Comparison of ENCODE assay signal across 4 fruit fly cellular contexts in the genomic region with DNA sequence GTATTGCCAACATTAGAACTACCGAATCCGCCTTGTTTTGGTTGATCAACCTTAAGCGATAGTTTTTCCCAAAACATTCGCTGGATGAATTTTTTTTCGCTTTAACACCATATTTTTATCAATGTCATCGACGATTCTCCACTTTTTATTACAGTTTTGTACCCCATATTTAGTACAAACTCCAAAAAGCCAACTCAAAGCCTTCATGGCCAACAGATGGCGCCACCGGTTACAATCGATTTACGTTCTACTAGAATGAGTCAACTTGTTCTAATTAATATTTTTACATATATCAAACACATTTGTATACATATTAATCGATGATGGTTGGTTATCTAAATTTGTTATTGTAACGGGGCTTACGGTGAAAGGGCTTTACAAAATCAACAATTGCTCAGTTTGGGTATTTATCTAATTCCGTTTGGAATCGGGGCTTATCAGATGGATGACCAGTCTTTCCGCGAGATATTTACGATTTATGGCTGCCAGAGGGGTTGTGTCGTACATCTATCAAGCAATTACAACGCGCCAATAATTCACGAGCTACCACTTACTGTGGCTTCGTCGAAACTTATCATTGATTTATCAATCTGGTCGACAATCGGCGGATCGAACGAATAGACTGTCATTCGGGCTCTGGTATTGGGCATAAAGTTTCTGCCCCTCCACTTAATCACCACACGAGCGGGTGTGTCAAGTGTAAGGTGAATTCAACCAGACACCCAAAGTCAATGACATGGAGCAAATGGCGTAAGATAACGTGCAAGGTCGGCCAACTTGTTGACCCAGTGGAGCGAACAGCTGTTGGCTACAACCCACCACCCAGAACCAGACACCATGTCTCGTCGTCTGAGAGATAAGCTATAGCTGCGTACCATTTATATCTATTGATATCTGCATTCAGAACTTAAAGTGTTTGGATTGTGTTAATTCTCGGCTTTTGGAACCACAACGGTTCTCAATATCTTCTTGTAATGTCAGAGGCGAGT.
TF ChIP-seq lines count a peak whose summit lies in the region.

No protein-coding gene starts in this region.

- TF ChIP-seq CTCF in S2 (optimal IDR thresholded peaks at IDR 0.05; lab: Kevin White, UChicago), result peak; percentile 75 to 84
- TF ChIP-seq CTCF in whole organism, embryonic (GFP tag; optimal IDR thresholded peaks at IDR 0.05; lab: Kevin White, UChicago), result peak; percentile 91

TF ChIP-seq in whole organism, adult, 20 proteins besides CTCF, POLR2A, EP300 and RAD21:
- peak; percentile 33 for TF ChIP-seq cic (GFP tag; optimal IDR thresholded peaks at IDR 0.05; lab: Kevin White, UChicago)
- no peak for TF ChIP-seq CG7101 (tag; optimal IDR thresholded peaks at IDR 0.05; lab: Kevin White, UChicago)
- TF ChIP-seq CG12768 (GFP tag; optimal IDR thresholded peaks at IDR 0.05; lab: Kevin White, UChicago), result no peak
- TF ChIP-seq CG14711 (tag; optimal IDR thresholded peaks at IDR 0.05; lab: Kevin White, UChicago), result no peak
- TF ChIP-seq ovo (GFP tag; optimal IDR thresholded peaks at IDR 0.05; lab: Kevin White, UChicago), result no peak
- TF ChIP-seq pad (GFP tag; optimal IDR thresholded peaks at IDR 0.05; lab: Kevin White, UChicago), result peak; percentile 23
- no peak for TF ChIP-seq Hr96 (GFP tag; optimal IDR thresholded peaks at IDR 0.05; lab: Kevin White, UChicago)
- TF ChIP-seq toe (GFP tag; optimal IDR thresholded peaks at IDR 0.05; lab: Kevin White, UChicago), result no peak
- TF ChIP-seq tj (GFP tag; optimal IDR thresholded peaks at IDR 0.05; lab: Kevin White, UChicago), result no peak
- TF ChIP-seq kay (GFP tag; lab: Kevin White, UChicago; ENCODE audit: borderline replicate concordance), result peak; percentile 1

TF ChIP-seq in whole organism, embryonic, 481 proteins besides CTCF, POLR2A, EP300 and RAD21 (continues in another document):
- TF ChIP-seq CG13894 (tag; optimal IDR thresholded peaks at IDR 0.05; lab: Kevin White, UChicago) (peak; percentile 73), CG34376 (GFP tag; optimal IDR thresholded peaks at IDR 0.05; lab: Kevin White, UChicago) (peak; percentile 65), BEAF-32 (GFP tag; optimal IDR thresholded peaks at IDR 0.05; lab: Kevin White, UChicago) (peak; percentile 30), CG42726 (GFP tag; IDR thresholded peaks at IDR 0.05; lab: Robert Waterston, UW; ENCODE audit: partially characterized antibody) (0 out of 2 replicates have a peak, but pooled peaks have one; percentile 31), crp (GFP tag; optimal IDR thresholded peaks at IDR 0.05; lab: Kevin White, UChicago) (peak in 1 of 2 experiments; percentile 21), exex (tag; optimal IDR thresholded peaks at IDR 0.05; lab: Kevin White, UChicago) (peak; percentile 71), cato (GFP tag; optimal IDR thresholded peaks at IDR 0.05; lab: Kevin White, UChicago; ENCODE audit: borderline replicate concordance) (no peak), bbx (GFP tag; IDR thresholded peaks at IDR 0.05; lab: Robert Waterston, UW; ENCODE audit: partially characterized antibody) (no peak; the same call in 1 of the 2 replicates), HLH54F (GFP tag; optimal IDR thresholded peaks at IDR 0.05; lab: Kevin White, UChicago) (no peak), Bgb (GFP tag; IDR thresholded peaks at IDR 0.05; lab: Robert Waterston, UW; ENCODE audit: partially characterized antibody) (no peak), pnt (GFP tag; optimal IDR thresholded peaks at IDR 0.05; lab: Kevin White, UChicago) (no peak), CG4707 (GFP tag; optimal IDR thresholded peaks at IDR 0.05; lab: Kevin White, UChicago) (no peak), CG14014 (GFP tag; IDR thresholded peaks at IDR 0.05; lab: Robert Waterston, UW) (0 out of 2 replicates have a peak, but pooled peaks have one; percentile 7), Dfd (GFP tag; optimal IDR thresholded peaks at IDR 0.05; lab: Kevin White, UChicago) (no peak), pita (GFP tag; optimal IDR thresholded peaks at IDR 0.05; lab: Kevin White, UChicago) (peak; percentile 30), ftz-f1 (GFP tag; optimal IDR thresholded peaks at IDR 0.05; lab: Kevin White, UChicago) (peak; percentile 20), Hr78 (GFP tag; optimal IDR thresholded peaks at IDR 0.05; lab: Kevin White, UChicago) (peak in 1 of 2 experiments; percentile 60), pum (GFP tag; optimal IDR thresholded peaks at IDR 0.05; lab: Kevin White, UChicago) (no peak), unc-4 (GFP tag; IDR thresholded peaks at IDR 0.05; lab: Robert Waterston, UW; ENCODE audit: partially characterized antibody) (peak; percentile 40; the same call in 1 of the 2 replicates), eyg (GFP tag; optimal IDR thresholded peaks at IDR 0.05; lab: Kevin White, UChicago) (no peak), Scr (GFP tag; IDR thresholded peaks at IDR 0.05; lab: Robert Waterston, UW; ENCODE audit: partially characterized antibody) (peak; percentile 29; the same call in 1 of the 2 replicates), tx (GFP tag; optimal IDR thresholded peaks at IDR 0.05; lab: Kevin White, UChicago) (no peak), Six4 (GFP tag; optimal IDR thresholded peaks at IDR 0.05; lab: Kevin White, UChicago) (no peak), grn (GFP tag; optimal IDR thresholded peaks at IDR 0.05; lab: Kevin White, UChicago) (peak; percentile 82), sens (GFP tag; lab: Kevin White, UChicago) (peak; percentile 37), CG17802 (tag; optimal IDR thresholded peaks at IDR 0.05; lab: Kevin White, UChicago) (no peak), mirr (GFP tag; optimal IDR thresholded peaks at IDR 0.05; lab: Kevin White, UChicago) (peak; percentile 37), stwl (tag; optimal IDR thresholded peaks at IDR 0.05; lab: Kevin White, UChicago) (peak; percentile 49), zf30C (GFP tag; optimal IDR thresholded peaks at IDR 0.05; lab: Kevin White, UChicago) (no peak), CG10543 (GFP tag; optimal IDR thresholded peaks at IDR 0.05; lab: Kevin White, UChicago) (peak; percentile 29), CG13296 (GFP tag; optimal IDR thresholded peaks at IDR 0.05; lab: Kevin White, UChicago) (peak; percentile 15), Atf-2 (GFP tag; optimal IDR thresholded peaks at IDR 0.05; lab: Kevin White, UChicago) (no peak)

TF ChIP-seq in whole organism, prepupa, 60 proteins besides CTCF, POLR2A, EP300 and RAD21:
- TF ChIP-seq svp (GFP tag; lab: Kevin White, UChicago) (peak; percentile 16), Met (GFP tag; optimal IDR thresholded peaks at IDR 0.05; lab: Kevin White, UChicago) (no peak), CG3032 (tag; optimal IDR thresholded peaks at IDR 0.05; lab: Kevin White, UChicago) (no peak), esn (GFP tag; optimal IDR thresholded peaks at IDR 0.05; lab: Kevin White, UChicago) (no peak), cyc (GFP tag; optimal IDR thresholded peaks at IDR 0.05; lab: Kevin White, UChicago) (no peak), net (GFP tag; optimal IDR thresholded peaks at IDR 0.05; lab: Kevin White, UChicago) (no peak), salr (GFP tag; optimal IDR thresholded peaks at IDR 0.05; lab: Kevin White, UChicago) (no peak)
TF ChIP-seq in whole organism, prepupa: peak in this region for 1.
